Worm (Caenorhabditis elegans) whole organism, midembryonic: ENCODE data around the gene str-190.

ENCODE experiments used
- T22C8.4 ChIP-seq: fragments of 200-800 bp; sonication (Bioruptor generic); IDR thresholded peaks from 2 replicates; pipeline ENCODE4 v1.3.6; 2022; ENCODE audit warnings: missing genetic modification characterization, missing compliant biosample characterization
- cog-1 ChIP-seq: sonication (generic microtip); optimal IDR thresholded peaks from 2 replicates; lab custom pipeline; 2016; ENCODE audit warnings: missing genetic modification characterization, missing compliant biosample characterization
- flt-1 ChIP-seq: fragments of 200-800 bp; sonication (Bioruptor generic); IDR thresholded peaks from 2 replicates; pipeline ENCODE4 v1.3.6; 2022; ENCODE audit warnings: missing genetic modification characterization, missing compliant biosample characterization
- klf-2 ChIP-seq: fragments of 200-800 bp; sonication (Bioruptor generic); conservative IDR thresholded peaks from 2 replicates; pipeline ENCODE4 v1.3.6; 2022; ENCODE audit warnings: missing genetic modification reagents, missing genetic modification characterization, missing compliant biosample characterization
- med-1 ChIP-seq: sonication (generic microtip); optimal IDR thresholded peaks from 2 replicates; lab custom pipeline; 2017; ENCODE audit warnings: missing genetic modification characterization, mild to moderate bottlenecking, missing compliant biosample characterization, antibody characterized with exemption, missing genetic modification reagents; ENCODE audit not compliant: insufficient read depth
- ref-1 ChIP-seq: fragments of 200-800 bp; sonication (Bioruptor generic); conservative IDR thresholded peaks from 2 replicates; pipeline ENCODE4 v1.3.6; 2022; ENCODE audit warnings: missing genetic modification reagents, missing genetic modification characterization, missing compliant biosample characterization
- tab-1 ChIP-seq: fragments of 200-800 bp; sonication (Bioruptor generic); IDR thresholded peaks from 2 replicates; pipeline ENCODE4 v1.3.6; 2022; ENCODE audit warnings: missing genetic modification characterization, missing compliant biosample characterization
- ztf-23 ChIP-seq: fragments of 200-800 bp; sonication (Bioruptor generic); IDR thresholded peaks from 2 replicates; pipeline ENCODE4 v1.3.6; 2022; ENCODE audit warnings: missing genetic modification reagents, missing genetic modification characterization, missing compliant biosample characterization
- ztf-29 ChIP-seq: fragments of 200-800 bp; sonication (Bioruptor generic); IDR thresholded peaks from 2 replicates; pipeline ENCODE4 v1.3.6; 2022; ENCODE audit warnings: missing genetic modification reagents, missing genetic modification characterization, missing compliant biosample characterization

Gene str-190

ce11 chrV:7432441-7433146 is 45.7 kb downstream of the str-190 start:
- no peak for TF ChIP-seq ztf-23
- no peak for TF ChIP-seq ztf-29 (GFP tag; lab: Robert Waterston, UW)
- no peak for TF ChIP-seq cog-1
- TF ChIP-seq flt-1 (GFP tag; lab: Robert Waterston, UW) = no peak
- TF ChIP-seq tab-1 (GFP tag; lab: Robert Waterston, UW) = no peak
- TF ChIP-seq T22C8.4 (GFP tag; lab: Robert Waterston, UW) = no peak
- TF ChIP-seq klf-2 (GFP tag; lab: Robert Waterston, UW) = no peak
- TF ChIP-seq ref-1 (GFP tag; lab: Robert Waterston, UW) = no peak
- no peak for TF ChIP-seq med-1 (GFP tag; lab: Kevin White, UChicago)

ce11 chrV:7431016-7431415 is 47.3 kb downstream of the str-190 start, which contains the start of gene srw-71:
TSS of gene srw-71 (minus strand) at chrV:7431116.
- no peak for TF ChIP-seq ref-1 (GFP tag; lab: Robert Waterston, UW)

ce11 chrV:7428880-7429279 is 49.4 kb downstream of the str-190 start, which contains the start of gene srw-69:
TSS of gene srw-69 (minus strand) at chrV:7428980.
- TF ChIP-seq ztf-23 (no peak), cog-1 (no peak), ztf-29 (GFP tag; lab: Robert Waterston, UW) (no peak), tab-1 (GFP tag; lab: Robert Waterston, UW) (no peak), klf-2 (GFP tag; lab: Robert Waterston, UW) (no peak), med-1 (GFP tag; lab: Kevin White, UChicago) (no peak), ref-1 (GFP tag; lab: Robert Waterston, UW) (no peak), T22C8.4 (GFP tag; lab: Robert Waterston, UW) (no peak), flt-1 (GFP tag; lab: Robert Waterston, UW) (no peak)
